Fruit fly (Drosophila melanogaster) whole organism, embryonic: ENCODE data around the gene IntS10.

Experiments
- CG10979 ChIP-seq: fragments of 200-800 bp; sonication (Bioruptor generic); optimal IDR thresholded peaks from 2 replicates; lab custom pipeline; 2018; ENCODE audit warnings: missing biosample characterization, mild to moderate bottlenecking, missing genetic modification characterization, moderate library complexity
- CG11560 ChIP-seq: fragments of 200-800 bp; sonication (Bioruptor generic); IDR thresholded peaks from 3 replicates; pipeline ENCODE4 v1.3.6; 2022; ENCODE audit warnings: missing biosample characterization, missing genetic modification characterization
- CG11695 ChIP-seq: fragments of 200-800 bp; sonication (Bioruptor generic); IDR thresholded peaks from 3 replicates; pipeline ENCODE4 v1.3.6; 2022; ENCODE audit warnings: missing biosample characterization, missing genetic modification characterization
- CG14667 ChIP-seq: fragments of 200-800 bp; sonication (Bioruptor generic); IDR thresholded peaks from 2 replicates; pipeline ENCODE4 v1.3.6; 2022; ENCODE audit warnings: missing biosample characterization, missing genetic modification characterization
- CG14860 ChIP-seq: fragments of 200-800 bp; sonication (Bioruptor generic); IDR thresholded peaks from 3 replicates; pipeline ENCODE4 v1.3.6; 2022; ENCODE audit warnings: missing biosample characterization, missing genetic modification characterization; ENCODE audit not compliant: partially characterized antibody
- CG16813 ChIP-seq: fragments of 200-800 bp; sonication (Bioruptor generic); IDR thresholded peaks from 3 replicates; pipeline ENCODE4 v1.3.6; 2022; ENCODE audit warnings: missing biosample characterization, missing genetic modification characterization; ENCODE audit not compliant: partially characterized antibody
- CG2116 ChIP-seq: fragments of 200-800 bp; sonication (Bioruptor generic); optimal IDR thresholded peaks from 3 replicates; lab custom pipeline; 2018; ENCODE audit warnings: missing biosample characterization, mild to moderate bottlenecking, missing genetic modification characterization
- CG2129 ChIP-seq: fragments of 200-800 bp; sonication (Bioruptor generic); IDR thresholded peaks from 2 replicates; pipeline ENCODE4 v1.3.6; 2022; ENCODE audit warnings: missing biosample characterization, missing genetic modification characterization; ENCODE audit not compliant: partially characterized antibody
- CG2202 ChIP-seq: fragments of 200-800 bp; sonication (Bioruptor generic); optimal IDR thresholded peaks from 2 replicates; lab custom pipeline; 2018; ENCODE audit warnings: missing biosample characterization, mild to moderate bottlenecking, missing genetic modification characterization
- CG31224 ChIP-seq: fragments of 200-800 bp; sonication (Bioruptor generic); IDR thresholded peaks from 2 replicates; pipeline ENCODE4 v1.3.6; 2022; ENCODE audit warnings: missing biosample characterization, missing genetic modification characterization
- CG3281 ChIP-seq: fragments of 200-800 bp; sonication (Bioruptor generic); optimal IDR thresholded peaks from 3 replicates; lab custom pipeline; 2017; ENCODE audit warnings: missing biosample characterization, mild to moderate bottlenecking, missing genetic modification characterization
- CG34422 ChIP-seq: fragments of 200-800 bp; sonication (Bioruptor generic); IDR thresholded peaks from 3 replicates; pipeline ENCODE4 v1.3.6; 2022; ENCODE audit warnings: missing biosample characterization, missing genetic modification characterization
- CG4328 ChIP-seq: fragments of 200-800 bp; sonication (Bioruptor generic); optimal IDR thresholded peaks from 3 replicates; lab custom pipeline; 2017; ENCODE audit warnings: missing biosample characterization, missing genetic modification reagents, missing genetic modification characterization
- CG6791 ChIP-seq: fragments of 200-800 bp; sonication (Bioruptor generic); IDR thresholded peaks from 3 replicates; pipeline ENCODE4 v1.3.6; 2022; ENCODE audit warnings: missing biosample characterization, missing genetic modification characterization; ENCODE audit not compliant: partially characterized antibody
- CG7357 ChIP-seq: fragments of 200-800 bp; sonication (Bioruptor generic); IDR thresholded peaks from 3 replicates; pipeline ENCODE4 v1.3.6; 2022; ENCODE audit warnings: missing biosample characterization, missing genetic modification characterization
- CG7963 ChIP-seq: fragments of 200-800 bp; sonication (Bioruptor generic); IDR thresholded peaks from 3 replicates; pipeline ENCODE4 v1.3.6; 2022; ENCODE audit warnings: missing biosample characterization, missing genetic modification characterization; ENCODE audit not compliant: partially characterized antibody
- CG9437 ChIP-seq: fragments of 200-800 bp; sonication (Bioruptor generic); optimal IDR thresholded peaks from 2 replicates; lab custom pipeline; 2018; ENCODE audit warnings: missing biosample characterization, mild to moderate bottlenecking, missing genetic modification characterization
- CoRest ChIP-seq: fragments of 200-800 bp; sonication (Bioruptor generic); optimal IDR thresholded peaks from 3 replicates; lab custom pipeline; 2018; ENCODE audit warnings: missing biosample characterization, mild to moderate bottlenecking, missing genetic modification characterization, moderate library complexity
- Deaf1 ChIP-seq: fragments of 200-800 bp; optimal IDR thresholded peaks from 3 replicates; lab custom pipeline; 2019; ENCODE audit warnings: missing biosample characterization, mild to moderate bottlenecking, missing genetic modification characterization, moderate library complexity
- Dip2 ChIP-seq: fragments of 200-800 bp; sonication (Bioruptor generic); IDR thresholded peaks from 2 replicates; pipeline ENCODE4 v1.3.6; 2022; ENCODE audit warnings: missing biosample characterization, missing genetic modification characterization
- Dip3 ChIP-seq: fragments of 200-800 bp; sonication (Bioruptor generic); optimal IDR thresholded peaks from 3 replicates; lab custom pipeline; 2016; ENCODE audit warnings: missing biosample characterization, missing genetic modification characterization
- Dref ChIP-seq: fragments of 200-800 bp; sonication (Bioruptor generic); IDR thresholded peaks from 2 replicates; pipeline ENCODE4 v1.3.6; 2022; ENCODE audit warnings: missing biosample characterization, missing genetic modification characterization
- Eip74EF ChIP-seq, 2 experiments: fragments of 200-800 bp in 1 of 2; fragments of >200 bp in 1 of 2; sonication (Bioruptor generic) in 1 of 2; optimal IDR thresholded peaks; 2 replicates each; lab custom pipeline; 2017 to 2019; ENCODE audit warnings: missing biosample characterization in 2 of 2, missing genetic modification characterization in 2 of 2, mild to moderate bottlenecking in 1 of 2, moderate library complexity in 1 of 2
- Fer1 ChIP-seq: fragments of 200-800 bp; sonication (Bioruptor generic); optimal IDR thresholded peaks from 2 replicates; lab custom pipeline; 2017; ENCODE audit warnings: missing biosample characterization, mild to moderate bottlenecking, missing genetic modification characterization
- HLH3B ChIP-seq: fragments of 200-800 bp; sonication (Bioruptor generic); IDR thresholded peaks from 2 replicates; pipeline ENCODE4 v1.3.6; 2022; ENCODE audit warnings: missing biosample characterization, missing genetic modification characterization
- HLH4C ChIP-seq: fragments of 200-800 bp; sonication (Bioruptor generic); IDR thresholded peaks from 3 replicates; pipeline ENCODE4 v1.3.6; 2022; ENCODE audit warnings: missing biosample characterization, missing genetic modification characterization; ENCODE audit not compliant: partially characterized antibody
- Hr78 ChIP-seq, 2 experiments: fragments of 200-800 bp in 1 of 2; fragments of >200 bp in 1 of 2; sonication (Bioruptor generic) in 1 of 2; optimal IDR thresholded peaks; 2 replicates each; lab custom pipeline; 2017 to 2019; ENCODE audit warnings: missing biosample characterization in 2 of 2, missing genetic modification characterization in 2 of 2, mild to moderate bottlenecking in 1 of 2, moderate library complexity in 1 of 2
- Hsf ChIP-seq: fragments of 200-800 bp; sonication (Bioruptor generic); optimal IDR thresholded peaks from 3 replicates; lab custom pipeline; 2016; ENCODE audit warnings: missing biosample characterization, missing genetic modification characterization
- Myb ChIP-seq: fragments of 200-800 bp; sonication (Bioruptor generic); optimal IDR thresholded peaks from 2 replicates; lab custom pipeline; 2016; ENCODE audit warnings: missing biosample characterization, missing genetic modification characterization
- NC2β ChIP-seq: fragments of 200-800 bp; sonication (Bioruptor generic); optimal IDR thresholded peaks from 2 replicates; lab custom pipeline; 2016; ENCODE audit warnings: missing biosample characterization, missing genetic modification characterization
- Opbp ChIP-seq: fragments of 200-800 bp; sonication (Bioruptor generic); IDR thresholded peaks from 3 replicates; pipeline ENCODE4 v1.3.6; 2022; ENCODE audit warnings: missing biosample characterization, missing genetic modification characterization; ENCODE audit not compliant: partially characterized antibody
- Optix ChIP-seq: fragments of 200-800 bp; sonication (Bioruptor generic); IDR thresholded peaks from 3 replicates; pipeline ENCODE4 v1.3.6; 2022; ENCODE audit warnings: missing biosample characterization, missing genetic modification characterization
- Rfx ChIP-seq: fragments of 200-800 bp; sonication (Bioruptor generic); IDR thresholded peaks from 2 replicates; pipeline ENCODE4 v1.3.6; 2022; ENCODE audit warnings: missing biosample characterization, missing genetic modification characterization
- Rx ChIP-seq: fragments of 200-800 bp; sonication (Bioruptor generic); IDR thresholded peaks from 2 replicates; pipeline ENCODE4 v1.3.6; 2022; ENCODE audit warnings: missing biosample characterization, missing genetic modification characterization
- Scr ChIP-seq: fragments of 200-800 bp; sonication (Bioruptor generic); IDR thresholded peaks from 2 replicates; pipeline ENCODE4 v1.3.6; 2022; ENCODE audit warnings: missing biosample characterization, missing genetic modification characterization; ENCODE audit not compliant: partially characterized antibody
- Taf1 ChIP-seq: fragments of 200-800 bp; sonication (Bioruptor generic); IDR thresholded peaks from 2 replicates; pipeline ENCODE4 v1.3.6; 2022; ENCODE audit warnings: missing biosample characterization, missing genetic modification characterization
- bbx ChIP-seq: fragments of 200-800 bp; sonication (Bioruptor generic); IDR thresholded peaks from 2 replicates; pipeline ENCODE4 v1.3.6; 2022; ENCODE audit warnings: missing biosample characterization, missing genetic modification characterization; ENCODE audit not compliant: partially characterized antibody
- cas ChIP-seq: fragments of 200-800 bp; sonication (Bioruptor generic); IDR thresholded peaks from 2 replicates; pipeline ENCODE4 v1.3.6; 2022; ENCODE audit warnings: missing biosample characterization, missing genetic modification characterization
- crol ChIP-seq: fragments of 200-800 bp; sonication (Bioruptor generic); IDR thresholded peaks from 2 replicates; pipeline ENCODE4 v1.3.6; 2022; ENCODE audit warnings: missing biosample characterization, missing genetic modification characterization
- fd102C ChIP-seq: fragments of 200-800 bp; sonication (Bioruptor generic); optimal IDR thresholded peaks from 2 replicates; lab custom pipeline; 2018; ENCODE audit warnings: missing biosample characterization, mild to moderate bottlenecking, missing genetic modification characterization, moderate library complexity
- grau ChIP-seq: fragments of 200-800 bp; optimal IDR thresholded peaks from 3 replicates; lab custom pipeline; 2019; ENCODE audit warnings: missing biosample characterization, mild to moderate bottlenecking, missing genetic modification characterization, moderate library complexity
- gsb ChIP-seq: fragments of 200-800 bp; sonication (Bioruptor generic); IDR thresholded peaks from 2 replicates; pipeline ENCODE4 v1.3.6; 2022; ENCODE audit warnings: missing biosample characterization, missing genetic modification characterization
- hbn ChIP-seq: fragments of 200-800 bp; sonication (Bioruptor generic); IDR thresholded peaks from 2 replicates; pipeline ENCODE4 v1.3.6; 2022; ENCODE audit warnings: missing biosample characterization, missing genetic modification characterization; ENCODE audit not compliant: partially characterized antibody
- klu ChIP-seq: fragments of 200-800 bp; sonication (Bioruptor generic); IDR thresholded peaks from 2 replicates; pipeline ENCODE4 v1.3.6; 2022; ENCODE audit warnings: missing biosample characterization, missing genetic modification characterization
- mirr ChIP-seq: fragments of 200-800 bp; sonication (Bioruptor generic); optimal IDR thresholded peaks from 3 replicates; lab custom pipeline; 2018; ENCODE audit warnings: missing biosample characterization, mild to moderate bottlenecking, missing genetic modification characterization
- mld ChIP-seq: fragments of 200-800 bp; sonication (Bioruptor generic); IDR thresholded peaks from 3 replicates; pipeline ENCODE4 v1.3.6; 2022; ENCODE audit warnings: missing biosample characterization, missing genetic modification characterization; ENCODE audit not compliant: partially characterized antibody
- sna ChIP-seq: fragments of 200-800 bp; sonication (Bioruptor generic); IDR thresholded peaks from 2 replicates; pipeline ENCODE4 v1.3.6; 2022; ENCODE audit warnings: missing biosample characterization, missing genetic modification characterization; ENCODE audit not compliant: partially characterized antibody
- stwl ChIP-seq: fragments of 200-800 bp; sonication (Bioruptor generic); optimal IDR thresholded peaks from 3 replicates; lab custom pipeline; 2018; ENCODE audit warnings: missing biosample characterization, mild to moderate bottlenecking, missing genetic modification characterization, moderate library complexity
- tin ChIP-seq: fragments of 200-800 bp; sonication (Bioruptor generic); optimal IDR thresholded peaks from 3 replicates; lab custom pipeline; 2016; ENCODE audit warnings: missing biosample characterization, missing genetic modification characterization

IntS10 gene

DNA sequence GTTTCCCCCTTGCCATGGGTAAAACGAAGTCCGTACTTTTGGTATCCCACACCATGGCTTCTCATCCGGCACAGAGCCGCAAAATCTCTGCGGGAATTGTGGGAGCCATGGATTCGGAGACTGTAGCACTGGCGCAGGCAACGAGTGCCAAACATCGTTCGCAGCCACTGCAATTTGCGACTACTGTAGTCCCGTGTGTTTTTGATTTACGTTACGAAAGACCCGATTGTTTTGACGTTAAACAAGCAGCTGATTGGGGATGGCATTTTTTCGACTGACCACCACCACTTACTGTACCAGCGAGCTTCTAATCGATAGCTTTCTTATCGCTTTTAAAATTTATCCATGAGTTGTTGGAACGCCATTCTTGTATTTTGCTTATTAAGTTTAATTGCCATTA lies 3.4 kb downstream of the IntS10 start, which contains the start of gene CG32262:
TSS of gene CG32262 (minus strand) at position 254 of the 400 bp plus-strand sequence.
- no peak for TF ChIP-seq fd102C (GFP tag; lab: Kevin White, UChicago)
- peak; percentile 54; the same call in 2 of the 3 replicates for TF ChIP-seq Opbp (GFP tag; lab: Robert Waterston, UW)
- TF ChIP-seq Taf1, result no peak
- TF ChIP-seq CG11695 (GFP tag; lab: Robert Waterston, UW), result no peak
- no peak for TF ChIP-seq Rx (GFP tag; lab: Robert Waterston, UW)
- TF ChIP-seq CG10979 (tag; lab: Kevin White, UChicago), result no peak
- TF ChIP-seq Rfx (GFP tag; lab: Robert Waterston, UW), result peak; percentile 31
- TF ChIP-seq CG11560 (tag; lab: Robert Waterston, UW), result no peak
- peak; percentile 5 for TF ChIP-seq mirr (GFP tag; lab: Kevin White, UChicago)
- TF ChIP-seq tin (GFP tag; lab: Kevin White, UChicago), result no peak
- TF ChIP-seq CG14667, result no peak
- TF ChIP-seq Dip3, result no peak
- TF ChIP-seq CG6791 (GFP tag; lab: Robert Waterston, UW), result peak; percentile 72
- peak; percentile 66; the same call in 2 of the 3 replicates for TF ChIP-seq CG7963 (GFP tag; lab: Robert Waterston, UW)
- TF ChIP-seq bbx (GFP tag; lab: Robert Waterston, UW), result peak; percentile 70
- peak; percentile 99 for TF ChIP-seq CG9437 (GFP tag; lab: Kevin White, UChicago)
- TF ChIP-seq CG2129 (GFP tag; lab: Robert Waterston, UW), result peak; percentile 17; the same call in 1 of the 2 replicates
- TF ChIP-seq sna (GFP tag; lab: Robert Waterston, UW), result peak; percentile 71
- no peak for TF ChIP-seq NC2β (GFP tag; lab: Kevin White, UChicago)
- peak; percentile 58 for TF ChIP-seq Deaf1 (tag; lab: Kevin White, UChicago)
- no peak for TF ChIP-seq CG2202 (tag; lab: Kevin White, UChicago)
- TF ChIP-seq CG16813 (GFP tag; lab: Robert Waterston, UW), result peak; percentile 57; the same call in 2 of the 3 replicates
- TF ChIP-seq Hsf (GFP tag; lab: Kevin White, UChicago), result no peak
- TF ChIP-seq grau (tag; lab: Kevin White, UChicago), result peak; percentile 85
- TF ChIP-seq HLH3B (GFP tag; lab: Robert Waterston, UW), result no peak
- TF ChIP-seq Dip2 (GFP tag; lab: Robert Waterston, UW), result no peak
- 0 out of 3 replicates have a peak, but pooled peaks have one; percentile 46 for TF ChIP-seq mld (GFP tag; lab: Robert Waterston, UW)
- peak; percentile 85 for TF ChIP-seq stwl (tag; lab: Kevin White, UChicago)
- TF ChIP-seq CG7357 (GFP tag; lab: Robert Waterston, UW), result no peak
- TF ChIP-seq CG3281 (GFP tag; lab: Kevin White, UChicago), result no peak
- peak; percentile 54; the same call in 2 of the 3 replicates for TF ChIP-seq CG14860
- TF ChIP-seq cas (GFP tag; lab: Robert Waterston, UW), result no peak
- no peak for TF ChIP-seq CG4328 (GFP tag; lab: Kevin White, UChicago)
- peak; percentile 30 for TF ChIP-seq Myb (GFP tag; lab: Kevin White, UChicago)
- TF ChIP-seq CG34422, result peak; percentile 52; the same call in 1 of the 3 replicates
- peak; percentile 19 for TF ChIP-seq Fer1
- peak in 1 of 2 experiments; percentile 30 for TF ChIP-seq Eip74EF (GFP tag; optimal IDR thresholded peaks at IDR 0.05; lab: Kevin White, UChicago)
- no peak for TF ChIP-seq CG31224 (GFP tag; lab: Robert Waterston, UW)
- peak; percentile 47 for TF ChIP-seq CG2116
- TF ChIP-seq Optix (GFP tag; lab: Robert Waterston, UW), result no peak
- TF ChIP-seq HLH4C (GFP tag; lab: Robert Waterston, UW), result peak; percentile 75
- no peak for TF ChIP-seq CoRest (tag; lab: Kevin White, UChicago)
- peak; percentile 63 for TF ChIP-seq hbn
- no peak for TF ChIP-seq klu
- no peak for TF ChIP-seq gsb
- TF ChIP-seq Hr78 (GFP tag; optimal IDR thresholded peaks at IDR 0.05; lab: Kevin White, UChicago), result no peak
- TF ChIP-seq Scr, result peak; percentile 61
- peak; percentile 91 for TF ChIP-seq crol (GFP tag; lab: Robert Waterston, UW)
- TF ChIP-seq Dref, result peak; percentile 84
